Worm (Caenorhabditis elegans): Measurements from ENCODE around the gene oac-10.

oac-10 gene

DNA sequence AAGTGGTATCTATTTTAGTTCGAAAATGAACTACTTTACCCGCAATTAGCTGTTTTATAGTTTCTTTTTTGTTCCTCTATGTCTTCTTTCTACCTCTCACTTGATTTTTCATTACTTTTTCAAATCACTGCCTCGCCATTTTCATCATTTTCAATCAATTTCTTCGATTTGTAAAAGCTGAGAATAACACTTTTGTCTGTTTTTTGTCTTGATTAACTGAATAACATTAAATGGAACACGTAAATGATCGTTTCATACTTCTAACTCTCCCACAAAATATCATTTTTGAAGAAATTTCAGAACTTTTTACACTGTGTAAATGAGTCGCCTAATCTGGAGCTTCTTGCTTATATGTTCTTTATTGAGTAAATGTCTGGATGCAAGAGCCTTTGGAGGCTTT lies 31.4 kb downstream of the oac-10 start, which contains the start of gene F53C3.4:
Gene F53C3.4 (plus strand): TSS at position 301 of the 400 bp plus-strand sequence.
- TF ChIP-seq fos-1 (tag; optimal IDR thresholded peaks at IDR 0.05), result no peak
- TF ChIP-seq sem-4 (tag; optimal IDR thresholded peaks at IDR 0.05), result no peak
- no peak for TF ChIP-seq ceh-82 (tag; optimal IDR thresholded peaks at IDR 0.05)
- no peak for TF ChIP-seq nhr-77 (tag; optimal IDR thresholded peaks at IDR 0.05)
- no peak for TF ChIP-seq sma-3 (GFP tag; optimal IDR thresholded peaks at IDR 0.05)
- TF ChIP-seq lin-39 (tag; optimal IDR thresholded peaks at IDR 0.05), result no peak
- TF ChIP-seq F13H6.1 (tag; optimal IDR thresholded peaks at IDR 0.05), result no peak
- no peak for TF ChIP-seq blmp-1 (tag; optimal IDR thresholded peaks at IDR 0.05; ENCODE audit: insufficient read depth)
- no peak for TF ChIP-seq nhr-23 (tag; optimal IDR thresholded peaks at IDR 0.05)
- TF ChIP-seq lin-11 (tag; optimal IDR thresholded peaks at IDR 0.05), result no peak
- TF ChIP-seq mab-5 (tag; optimal IDR thresholded peaks at IDR 0.05), result no peak
- TF ChIP-seq nhr-6 (tag; optimal IDR thresholded peaks at IDR 0.05), result no peak
- TF ChIP-seq unc-39 (tag; optimal IDR thresholded peaks at IDR 0.05), result no peak
- TF ChIP-seq aly-2 (tag; optimal IDR thresholded peaks at IDR 0.05), result no peak
- TF ChIP-seq nhr-10 (tag; optimal IDR thresholded peaks at IDR 0.05), result no peak
- TF ChIP-seq nhr-21 (tag; optimal IDR thresholded peaks at IDR 0.05), result no peak

DNA sequence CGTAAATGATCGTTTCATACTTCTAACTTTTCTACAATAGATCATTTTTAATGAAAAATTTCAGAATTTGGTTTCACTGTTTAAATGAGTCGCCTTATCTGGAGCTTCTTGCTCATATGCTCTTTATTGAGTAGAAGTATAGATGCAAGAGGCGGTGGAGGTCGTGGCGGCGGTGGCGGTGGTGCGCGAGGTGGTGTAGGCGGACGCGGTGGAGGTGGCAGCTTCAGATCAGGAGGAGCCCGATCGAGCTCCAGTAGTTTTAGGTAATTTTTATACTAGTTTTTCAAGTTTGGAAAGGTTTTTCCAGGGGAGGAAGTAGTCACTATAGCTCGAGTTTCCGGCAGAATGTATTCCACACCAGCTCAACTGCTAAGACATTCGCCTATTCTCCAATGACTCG lies 33.1 kb downstream of the oac-10 start, which contains the start of gene F53C3.3:
Gene F53C3.3 (plus strand): TSS at position 59 of the 400 bp plus-strand sequence.
- no peak for TF ChIP-seq zag-1 (tag; optimal IDR thresholded peaks at IDR 0.05)
- no peak for TF ChIP-seq unc-39 (tag; optimal IDR thresholded peaks at IDR 0.05)
- no peak for TF ChIP-seq R02D3.7 (tag; optimal IDR thresholded peaks at IDR 0.05)
- no peak for TF ChIP-seq nhr-21 (tag; optimal IDR thresholded peaks at IDR 0.05)
- no peak for TF ChIP-seq lin-13 (GFP tag; optimal IDR thresholded peaks at IDR 0.05)
- no peak for TF ChIP-seq nhr-11 (tag; optimal IDR thresholded peaks at IDR 0.05)
- TF ChIP-seq ama-1 (optimal IDR thresholded peaks at IDR 0.05), result no peak
- no peak for TF ChIP-seq elt-1 (tag; optimal IDR thresholded peaks at IDR 0.05)
- TF ChIP-seq ztf-4 (tag; optimal IDR thresholded peaks at IDR 0.05), result no peak
- no peak for TF ChIP-seq mab-5 (tag; optimal IDR thresholded peaks at IDR 0.05)
- TF ChIP-seq unc-62 (GFP tag; optimal IDR thresholded peaks at IDR 0.05), result no peak
- TF ChIP-seq Y55F3AM.14 (GFP tag; optimal IDR thresholded peaks at IDR 0.05), result no peak
- TF ChIP-seq alr-1 (tag; optimal IDR thresholded peaks at IDR 0.05), result no peak
- no peak for TF ChIP-seq sma-9 (GFP tag; optimal IDR thresholded peaks at IDR 0.05)
- no peak for TF ChIP-seq sma-9 (tag; optimal IDR thresholded peaks at IDR 0.05)
- TF ChIP-seq snpc-4 (tag; optimal IDR thresholded peaks at IDR 0.05), result no peak

DNA sequence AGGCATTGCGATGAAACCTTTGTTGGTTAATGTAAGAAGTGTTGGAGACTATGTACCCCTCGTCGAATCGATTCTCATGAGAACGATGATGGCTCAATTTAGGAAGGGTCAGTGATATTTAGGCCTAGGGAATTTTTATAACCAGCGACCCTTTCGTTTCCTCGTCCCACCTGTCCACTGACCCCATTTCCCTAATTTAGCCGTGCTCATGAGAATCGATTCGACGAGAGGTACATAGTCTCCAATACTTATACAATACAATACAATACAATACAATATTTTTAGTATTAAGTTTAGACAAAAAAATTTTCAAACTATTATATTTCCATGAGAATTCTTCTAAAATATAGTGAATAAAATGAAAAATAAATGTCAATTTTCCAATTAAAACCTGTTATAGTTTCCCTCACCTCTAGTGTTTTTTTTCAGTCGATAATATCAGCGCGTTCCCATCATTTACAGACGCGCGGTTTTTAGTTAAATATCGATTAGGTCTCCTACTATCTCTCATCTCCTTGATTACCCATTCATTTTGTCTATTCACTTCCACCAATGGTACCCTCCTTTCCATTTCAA lies 37.0 kb downstream of the oac-10 start, which contains the start of the genes F53C3.11 and fbxb-103:
Gene F53C3.11 (minus strand): TSS at position 101 of the 576 bp plus-strand sequence.
Gene fbxb-103 (plus strand): TSS at position 526 of the 576 bp plus-strand sequence.
- no peak for TF ChIP-seq lin-39 (tag; optimal IDR thresholded peaks at IDR 0.05)
- no peak for TF ChIP-seq sma-3 (GFP tag; optimal IDR thresholded peaks at IDR 0.05)
- TF ChIP-seq lin-11 (tag; optimal IDR thresholded peaks at IDR 0.05), result no peak
- no peak for TF ChIP-seq nhr-237 (tag; optimal IDR thresholded peaks at IDR 0.05)
- no peak for TF ChIP-seq nhr-77 (tag; optimal IDR thresholded peaks at IDR 0.05)
- no peak for TF ChIP-seq skn-1 (tag; optimal IDR thresholded peaks at IDR 0.05)
- no peak for TF ChIP-seq ama-1 (optimal IDR thresholded peaks at IDR 0.05)
- TF ChIP-seq ztf-4 (tag; optimal IDR thresholded peaks at IDR 0.05), result no peak
- TF ChIP-seq R02D3.7 (tag; optimal IDR thresholded peaks at IDR 0.05), result no peak
- TF ChIP-seq blmp-1 (tag; optimal IDR thresholded peaks at IDR 0.05; ENCODE audit: insufficient read depth), result no peak
- no peak for TF ChIP-seq ztf-11 (tag; optimal IDR thresholded peaks at IDR 0.05)
- TF ChIP-seq nhr-6 (tag; optimal IDR thresholded peaks at IDR 0.05), result no peak
- TF ChIP-seq ZK546.5 (tag; optimal IDR thresholded peaks at IDR 0.05), result no peak

ce11 chrII:3908135-3908534 lies 38.4 kb downstream of the oac-10 start:
- TF ChIP-seq fos-1 (tag; optimal IDR thresholded peaks at IDR 0.05), result no peak
- TF ChIP-seq alr-1 (tag; optimal IDR thresholded peaks at IDR 0.05), result no peak
- TF ChIP-seq nhr-21 (tag; optimal IDR thresholded peaks at IDR 0.05), result no peak
- TF ChIP-seq unc-55 (GFP tag; optimal IDR thresholded peaks at IDR 0.05), result no peak
- no peak for TF ChIP-seq sem-4 (tag; optimal IDR thresholded peaks at IDR 0.05)
- TF ChIP-seq nhr-10 (tag; optimal IDR thresholded peaks at IDR 0.05), result no peak
- no peak for TF ChIP-seq ztf-4 (tag; optimal IDR thresholded peaks at IDR 0.05)
- TF ChIP-seq ztf-1 (GFP tag; conservative IDR thresholded peaks at IDR 0.05), result no peak
- no peak for TF ChIP-seq crh-2 (tag; optimal IDR thresholded peaks at IDR 0.05)
- no peak for TF ChIP-seq gmeb-1 (tag; optimal IDR thresholded peaks at IDR 0.05)
- TF ChIP-seq ceh-82 (tag; optimal IDR thresholded peaks at IDR 0.05), result no peak
- no peak for TF ChIP-seq snpc-4 (tag; optimal IDR thresholded peaks at IDR 0.05)
- TF ChIP-seq ceh-16 (tag; optimal IDR thresholded peaks at IDR 0.05), result no peak
- no peak for TF ChIP-seq blmp-1 (tag; optimal IDR thresholded peaks at IDR 0.05; ENCODE audit: insufficient read depth)
- TF ChIP-seq R02D3.7 (tag; optimal IDR thresholded peaks at IDR 0.05), result no peak
- no peak for TF ChIP-seq nhr-237 (tag; optimal IDR thresholded peaks at IDR 0.05)

Data from whole organism, L2 larva.